Worm (Caenorhabditis elegans) whole organism, L2 larva: ENCODE data around the gene K06H7.8.

ENCODE experiments used
- C34F6.9 ChIP-seq: fragments of 150-350 bp; optimal IDR thresholded peaks from 2 replicates; lab custom pipeline; 2014; ENCODE audit warnings: missing biosample characterization, missing genetic modification characterization
- F13H6.1 ChIP-seq: sonication (generic microtip); optimal IDR thresholded peaks from 2 replicates; lab custom pipeline; 2016; ENCODE audit warnings: missing genetic modification characterization, missing compliant biosample characterization
- R02D3.7 ChIP-seq: fragments of 150-350 bp; optimal IDR thresholded peaks from 2 replicates; lab custom pipeline; 2014; ENCODE audit warnings: missing biosample characterization, missing genetic modification characterization
- Y55F3AM.14 ChIP-seq: fragments of 200-800 bp; sonication (Bioruptor generic); optimal IDR thresholded peaks from 2 replicates; lab custom pipeline; 2018; ENCODE audit warnings: mild to moderate bottlenecking, missing genetic modification characterization, missing compliant biosample characterization
- ZK546.5 ChIP-seq: sonication (generic microtip); optimal IDR thresholded peaks from 2 replicates; lab custom pipeline; 2017; ENCODE audit warnings: missing biosample characterization, missing genetic modification characterization
- alr-1 ChIP-seq: fragments of 150-350 bp; optimal IDR thresholded peaks from 2 replicates; lab custom pipeline; 2014; ENCODE audit warnings: missing biosample characterization, missing genetic modification characterization
- aly-2 ChIP-seq: fragments of 150-350 bp; optimal IDR thresholded peaks from 2 replicates; lab custom pipeline; 2014; ENCODE audit warnings: missing biosample characterization, missing genetic modification characterization
- ama-1 ChIP-seq: fragments of 150-350 bp; optimal IDR thresholded peaks from 2 replicates; lab custom pipeline; 2018; ENCODE audit warnings: inconsistent platforms
- blmp-1 ChIP-seq: sonication (generic microtip); optimal IDR thresholded peaks from 2 replicates; lab custom pipeline; 2017; ENCODE audit warnings: missing genetic modification characterization, mild to moderate bottlenecking, missing compliant biosample characterization, antibody characterized with exemption, moderate library complexity; ENCODE audit not compliant: insufficient read depth
- crh-2 ChIP-seq: sonication (generic microtip); optimal IDR thresholded peaks from 2 replicates; lab custom pipeline; 2017; ENCODE audit warnings: missing biosample characterization, missing genetic modification characterization
- egl-27 ChIP-seq: sonication (generic microtip); optimal IDR thresholded peaks from 3 replicates; lab custom pipeline; 2017; ENCODE audit warnings: missing biosample characterization, missing genetic modification reagents, missing genetic modification characterization
- elt-3 ChIP-seq: sonication (generic microtip); optimal IDR thresholded peaks from 2 replicates; lab custom pipeline; 2017; ENCODE audit warnings: missing biosample characterization, missing genetic modification characterization
- fos-1 ChIP-seq: fragments of 150-350 bp; optimal IDR thresholded peaks from 2 replicates; lab custom pipeline; 2014; ENCODE audit warnings: missing biosample characterization, missing genetic modification characterization
- gmeb-1 ChIP-seq: fragments of 150-350 bp; optimal IDR thresholded peaks from 2 replicates; lab custom pipeline; 2014; ENCODE audit warnings: missing biosample characterization, missing genetic modification characterization
- lin-13 ChIP-seq: fragments of 150-350 bp; optimal IDR thresholded peaks from 2 replicates; lab custom pipeline; 2014; ENCODE audit warnings: missing biosample characterization, missing genetic modification reagents, missing genetic modification characterization
- lin-39 ChIP-seq: fragments of 150-350 bp; optimal IDR thresholded peaks from 2 replicates; lab custom pipeline; 2014; ENCODE audit warnings: missing biosample characterization, missing genetic modification reagents, missing genetic modification characterization
- lsy-2 ChIP-seq, 2 experiments: fragments of 150-350 bp in 1 of 2; sonication (generic microtip) in 1 of 2; optimal IDR thresholded peaks; 2 replicates each; lab custom pipeline; 2014 to 2017; ENCODE audit warnings: missing biosample characterization in 2 of 2, missing genetic modification characterization in 2 of 2
- mab-5 ChIP-seq: fragments of 150-350 bp; optimal IDR thresholded peaks from 2 replicates; lab custom pipeline; 2014; ENCODE audit warnings: missing biosample characterization, missing genetic modification characterization
- mdl-1 ChIP-seq, 2 experiments: fragments of 150-350 bp in 1 of 2; sonication (generic microtip) in 1 of 2; optimal IDR thresholded peaks; 2 replicates each; lab custom pipeline; 2017; ENCODE audit warnings: missing biosample characterization in 2 of 2, missing genetic modification characterization in 2 of 2
- nhr-10 ChIP-seq: sonication (generic microtip); optimal IDR thresholded peaks from 2 replicates; lab custom pipeline; 2017; ENCODE audit warnings: missing biosample characterization, missing genetic modification characterization
- nhr-11 ChIP-seq: fragments of 150-350 bp; optimal IDR thresholded peaks from 2 replicates; lab custom pipeline; 2014; ENCODE audit warnings: missing biosample characterization, missing genetic modification characterization
- nhr-12 ChIP-seq: fragments of 150-350 bp; optimal IDR thresholded peaks from 2 replicates; lab custom pipeline; 2014; ENCODE audit warnings: missing biosample characterization, missing genetic modification characterization
- nhr-129 ChIP-seq: fragments of 150-350 bp; optimal IDR thresholded peaks from 2 replicates; lab custom pipeline; 2014; ENCODE audit warnings: missing biosample characterization, missing genetic modification characterization
- nhr-21 ChIP-seq: fragments of 150-350 bp; optimal IDR thresholded peaks from 2 replicates; lab custom pipeline; 2014; ENCODE audit warnings: missing biosample characterization, missing genetic modification characterization
- nhr-237 ChIP-seq: fragments of 150-350 bp; optimal IDR thresholded peaks from 2 replicates; lab custom pipeline; 2014; ENCODE audit warnings: missing biosample characterization, missing genetic modification characterization
- nhr-25 ChIP-seq: fragments of 150-350 bp; sonication (generic microtip); optimal IDR thresholded peaks from 3 replicates; lab custom pipeline; 2014; ENCODE audit warnings: missing biosample characterization, missing genetic modification characterization
- nhr-6 ChIP-seq: fragments of 150-350 bp; optimal IDR thresholded peaks from 2 replicates; lab custom pipeline; 2014; ENCODE audit warnings: missing biosample characterization, missing genetic modification characterization
- nhr-77 ChIP-seq: fragments of 150-350 bp; optimal IDR thresholded peaks from 2 replicates; lab custom pipeline; 2014; ENCODE audit warnings: missing biosample characterization, missing genetic modification characterization
- peb-1 ChIP-seq: fragments of 150-350 bp; optimal IDR thresholded peaks from 2 replicates; lab custom pipeline; 2014; ENCODE audit warnings: missing biosample characterization, missing genetic modification characterization
- sem-4 ChIP-seq: fragments of 150-350 bp; optimal IDR thresholded peaks from 2 replicates; lab custom pipeline; 2014; ENCODE audit warnings: missing biosample characterization, missing genetic modification reagents, missing genetic modification characterization
- sma-3 ChIP-seq: sonication (generic microtip); optimal IDR thresholded peaks from 2 replicates; lab custom pipeline; 2016; ENCODE audit warnings: missing genetic modification reagents, missing genetic modification characterization, missing compliant biosample characterization
- sma-9 ChIP-seq, 2 experiments: fragments of 150-350 bp in 1 of 2; sonication (generic microtip) in 1 of 2; optimal IDR thresholded peaks; 2 replicates each; lab custom pipeline; 2014 to 2016; ENCODE audit warnings: missing genetic modification characterization in 2 of 2, mild to moderate bottlenecking in 1 of 2, missing biosample characterization in 1 of 2, missing compliant biosample characterization in 1 of 2, missing genetic modification reagents in 1 of 2, moderate library complexity in 1 of 2
- unc-39 ChIP-seq: fragments of 150-350 bp; optimal IDR thresholded peaks from 2 replicates; lab custom pipeline; 2014; ENCODE audit warnings: missing biosample characterization, missing genetic modification characterization
- unc-55 ChIP-seq: fragments of 150-350 bp; sonication (generic microtip); optimal IDR thresholded peaks from 3 replicates; lab custom pipeline; 2014; ENCODE audit warnings: missing biosample characterization, missing genetic modification reagents, missing genetic modification characterization
- zag-1 ChIP-seq: fragments of 150-350 bp; optimal IDR thresholded peaks from 2 replicates; lab custom pipeline; 2014; ENCODE audit warnings: missing biosample characterization, missing genetic modification characterization
- ztf-11 ChIP-seq: sonication (generic microtip); optimal IDR thresholded peaks from 2 replicates; lab custom pipeline; 2017; ENCODE audit warnings: missing biosample characterization, missing genetic modification characterization
- ztf-4 ChIP-seq: fragments of 150-350 bp; optimal IDR thresholded peaks from 2 replicates; lab custom pipeline; 2014; ENCODE audit warnings: missing biosample characterization, missing genetic modification characterization

K06H7.8 gene

ce11 chrIII:8130177-8130902 is 32.3 kb upstream of the K06H7.8 start, which contains the start of the genes rpl-21 and C14B9.10 (continued):
- TF ChIP-seq lin-13 (GFP tag; lab: Kevin White, UChicago): peak; percentile 80
- no peak for TF ChIP-seq ztf-11 (tag; lab: Kevin White, UChicago)
- TF ChIP-seq F13H6.1 (tag; lab: Kevin White, UChicago): peak; percentile 71
- no peak for TF ChIP-seq aly-2
- peak; percentile 28 for TF ChIP-seq mab-5 (tag; lab: Kevin White, UChicago)
- TF ChIP-seq lsy-2 (tag; optimal IDR thresholded peaks at IDR 0.05; lab: Kevin White, UChicago): peak; percentile 96 to 99
- TF ChIP-seq nhr-6 (tag; lab: Kevin White, UChicago): no peak
- peak; percentile 76 for TF ChIP-seq nhr-21 (tag; lab: Kevin White, UChicago)
- TF ChIP-seq blmp-1 (tag; lab: Kevin White, UChicago): peak; percentile 32
- TF ChIP-seq R02D3.7 (tag; lab: Kevin White, UChicago): peak; percentile 3
- peak; percentile 89 for TF ChIP-seq C34F6.9 (tag; lab: Kevin White, UChicago)
- TF ChIP-seq sem-4: peak; percentile 80
- no peak for TF ChIP-seq zag-1 (tag; lab: Kevin White, UChicago)
- no peak for TF ChIP-seq elt-3 (tag; lab: Kevin White, UChicago)
- TF ChIP-seq crh-2 (tag; lab: Kevin White, UChicago): peak; percentile 88
- TF ChIP-seq ama-1 (lab: Kevin White, UChicago): peak; percentile 45
- no peak for TF ChIP-seq nhr-12 (tag; lab: Kevin White, UChicago)
- TF ChIP-seq unc-55 (GFP tag; lab: Kevin White, UChicago): peak; percentile 98
- TF ChIP-seq, all 48 proteins: peak for 25

ce11 chrIII:8129195-8129594 is 31.2 kb upstream of the K06H7.8 start:
- no peak for TF ChIP-seq sma-3 (GFP tag; lab: Kevin White, UChicago)
- TF ChIP-seq fos-1 (tag; lab: Kevin White, UChicago): no peak
- no peak for TF ChIP-seq nhr-10
- TF ChIP-seq nhr-25 (tag; lab: Kevin White, UChicago): peak; percentile 7
- no peak for TF ChIP-seq ztf-11 (tag; lab: Kevin White, UChicago)
- no peak for TF ChIP-seq zag-1 (tag; lab: Kevin White, UChicago)

DNA sequence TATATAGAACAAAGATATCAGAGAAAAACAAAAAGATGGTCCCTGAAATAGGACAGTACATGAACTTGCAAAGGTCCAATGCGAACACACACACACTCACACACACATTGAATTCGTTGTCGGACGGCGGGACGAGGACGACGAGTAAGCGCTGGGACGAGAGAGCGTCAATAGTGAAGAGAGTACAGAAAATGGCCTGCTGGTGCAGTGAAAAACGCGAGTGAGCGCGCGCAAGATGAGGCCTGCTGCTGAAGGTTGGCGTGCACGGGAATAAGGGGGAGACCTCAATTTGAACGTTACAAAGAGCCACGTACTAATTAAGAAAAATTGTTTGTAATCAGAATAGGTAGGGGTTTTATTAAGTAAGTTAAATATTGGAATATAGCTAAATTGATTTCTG is 29.0 kb upstream of the K06H7.8 start:
- TF ChIP-seq lin-39: no peak
- no peak for TF ChIP-seq crh-2 (tag; lab: Kevin White, UChicago)
- TF ChIP-seq ztf-4: no peak
- peak; percentile 37 for TF ChIP-seq unc-55 (GFP tag; lab: Kevin White, UChicago)
- no peak for TF ChIP-seq ZK546.5
- peak; percentile 51 for TF ChIP-seq nhr-129 (tag; lab: Kevin White, UChicago)
- TF ChIP-seq F13H6.1 (tag; lab: Kevin White, UChicago): peak; percentile 6
- TF ChIP-seq lsy-2 (tag; optimal IDR thresholded peaks at IDR 0.05; lab: Kevin White, UChicago): peak; percentile 11 to 22
- TF ChIP-seq nhr-21 (tag; lab: Kevin White, UChicago): no peak
- TF ChIP-seq aly-2: no peak
- TF ChIP-seq mab-5 (tag; lab: Kevin White, UChicago): no peak
- no peak for TF ChIP-seq alr-1 (tag; lab: Kevin White, UChicago)
- TF ChIP-seq mdl-1 (tag; optimal IDR thresholded peaks at IDR 0.05; lab: Kevin White, UChicago): no peak

- TF ChIP-seq blmp-1 (tag; lab: Kevin White, UChicago) (no peak), ztf-4 (peak; percentile 40), mab-5 (tag; lab: Kevin White, UChicago) (no peak), peb-1 (no peak), gmeb-1 (peak; percentile 32), nhr-237 (tag; lab: Kevin White, UChicago) (no peak), lin-13 (GFP tag; lab: Kevin White, UChicago) (peak; percentile 36), zag-1 (tag; lab: Kevin White, UChicago) (no peak), ZK546.5 (no peak), unc-55 (GFP tag; lab: Kevin White, UChicago) (peak; percentile 89), nhr-11 (no peak), nhr-25 (tag; lab: Kevin White, UChicago) (peak; percentile 26), lin-39 (no peak), nhr-77 (tag; lab: Kevin White, UChicago) (no peak), sma-3 (GFP tag; lab: Kevin White, UChicago) (peak; percentile 38), nhr-129 (tag; lab: Kevin White, UChicago) (peak; percentile 63), unc-39 (no peak), Y55F3AM.14 (no peak), crh-2 (tag; lab: Kevin White, UChicago) (peak; percentile 85), egl-27 (tag; lab: Kevin White, UChicago) (peak; percentile 53), R02D3.7 (tag; lab: Kevin White, UChicago) (no peak), nhr-6 (tag; lab: Kevin White, UChicago) (peak; percentile 80), C34F6.9 (tag; lab: Kevin White, UChicago) (peak; percentile 71), nhr-12 (tag; lab: Kevin White, UChicago) (no peak), F13H6.1 (tag; lab: Kevin White, UChicago) (peak; percentile 67), sma-9 (GFP tag; optimal IDR thresholded peaks at IDR 0.05; lab: Kevin White, UChicago) (peak; percentile 85), sma-9 (tag; optimal IDR thresholded peaks at IDR 0.05; lab: Kevin White, UChicago) (no peak), fos-1 (tag; lab: Kevin White, UChicago) (peak; percentile 72), lsy-2 (tag; optimal IDR thresholded peaks at IDR 0.05; lab: Kevin White, UChicago) (peak; percentile 62 to 81), nhr-21 (tag; lab: Kevin White, UChicago) (peak; percentile 34)
Measured at ce11 chrIII:8125234-8125633, 27.2 kb upstream of the K06H7.8 start.
